Fruit fly (Drosophila melanogaster) S2 (cell line): ENCODE results near the gene dbo.

Experiments
- CG8478 ChIP-seq: fragments of >200 bp; optimal IDR thresholded peaks from 2 replicates; lab custom pipeline; 2018
- CTCF ChIP-seq, 2 experiments: fragments of >200 bp; optimal IDR thresholded peaks; 2 replicates each; lab custom pipeline; 2018

The dbo gene

dm6 chr3L:15826347-15826984, at the start of gene dbo, which contains the start of gene DCP2:
Gene dbo, plus strand, starts transcription at chr3L:15826888.
Gene DCP2, minus strand, starts transcription at chr3L:15826423.
- TF ChIP-seq CTCF (optimal IDR thresholded peaks at IDR 0.05; lab: Kevin White, UChicago) (no peak), CG8478 (lab: Kevin White, UChicago) (no peak)

- TF ChIP-seq CG8478 (lab: Kevin White, UChicago), result no peak
- no peak for TF ChIP-seq CTCF (optimal IDR thresholded peaks at IDR 0.05; lab: Kevin White, UChicago)
These were observed 49.3 kb upstream of the dbo start for dm6 chr3L:15777383-15777782.

dm6 chr3L:15777839-15778238, 48.8 kb upstream of the dbo start:
- TF ChIP-seq CG8478 (lab: Kevin White, UChicago) (no peak), CTCF (optimal IDR thresholded peaks at IDR 0.05; lab: Kevin White, UChicago) (no peak)

- TF ChIP-seq CTCF (optimal IDR thresholded peaks at IDR 0.05; lab: Kevin White, UChicago) (no peak), CG8478 (lab: Kevin White, UChicago) (no peak)
These were observed 47.7 kb upstream of the dbo start for dm6 chr3L:15778951-15779350.

- TF ChIP-seq CG8478 (lab: Kevin White, UChicago) (no peak), CTCF (optimal IDR thresholded peaks at IDR 0.05; lab: Kevin White, UChicago) (no peak)
These were observed 41.3 kb upstream of the dbo start for dm6 chr3L:15785368-15785767.

dm6 chr3L:15787406-15787805, 39.3 kb upstream of the dbo start:
- TF ChIP-seq CTCF (optimal IDR thresholded peaks at IDR 0.05; lab: Kevin White, UChicago) (no peak), CG8478 (lab: Kevin White, UChicago) (no peak)

dm6 chr3L:15791072-15791471, 35.6 kb upstream of the dbo start:
- no peak for TF ChIP-seq CTCF (optimal IDR thresholded peaks at IDR 0.05; lab: Kevin White, UChicago)
- no peak for TF ChIP-seq CG8478 (lab: Kevin White, UChicago)

- TF ChIP-seq CTCF (optimal IDR thresholded peaks at IDR 0.05; lab: Kevin White, UChicago) (no peak), CG8478 (lab: Kevin White, UChicago) (no peak)
These were observed 32.4 kb upstream of the dbo start for dm6 chr3L:15794311-15794710.

dm6 chr3L:15802117-15802516, 24.6 kb upstream of the dbo start:
- no peak for TF ChIP-seq CG8478 (lab: Kevin White, UChicago)
- no peak for TF ChIP-seq CTCF (optimal IDR thresholded peaks at IDR 0.05; lab: Kevin White, UChicago)

- TF ChIP-seq CTCF (optimal IDR thresholded peaks at IDR 0.05; lab: Kevin White, UChicago), result no peak
- TF ChIP-seq CG8478 (lab: Kevin White, UChicago), result no peak
These were observed 24.0 kb upstream of the dbo start for dm6 chr3L:15802655-15803054.

dm6 chr3L:15808022-15808421, 18.7 kb upstream of the dbo start, which contains the start of gene CG6244:
Gene CG6244, plus strand, starts transcription at chr3L:15808322.
- no peak for TF ChIP-seq CG8478 (lab: Kevin White, UChicago)
- TF ChIP-seq CTCF (optimal IDR thresholded peaks at IDR 0.05; lab: Kevin White, UChicago), result no peak

dm6 chr3L:15808667-15809066, 18.0 kb upstream of the dbo start:
- TF ChIP-seq CTCF (optimal IDR thresholded peaks at IDR 0.05; lab: Kevin White, UChicago) (no peak), CG8478 (lab: Kevin White, UChicago) (no peak)

- no peak for TF ChIP-seq CG8478 (lab: Kevin White, UChicago)
- TF ChIP-seq CTCF (optimal IDR thresholded peaks at IDR 0.05; lab: Kevin White, UChicago), result no peak
These were observed 17.5 kb upstream of the dbo start, which contains the start of gene CG13445 for dm6 chr3L:15809185-15809584. Gene CG13445, plus strand, starts transcription at chr3L:15809485.

- TF ChIP-seq CTCF (optimal IDR thresholded peaks at IDR 0.05; lab: Kevin White, UChicago) (no peak), CG8478 (lab: Kevin White, UChicago) (no peak)
These were observed 16.9 kb upstream of the dbo start for dm6 chr3L:15809768-15810167.

- TF ChIP-seq CTCF (optimal IDR thresholded peaks at IDR 0.05; lab: Kevin White, UChicago) (no peak), CG8478 (lab: Kevin White, UChicago) (no peak)
These were observed 12.7 kb upstream of the dbo start for dm6 chr3L:15813988-15814387.
